Fruit fly (Drosophila melanogaster): ENCODE measurements around the gene CG15056.

Gene CG15056

DNA sequence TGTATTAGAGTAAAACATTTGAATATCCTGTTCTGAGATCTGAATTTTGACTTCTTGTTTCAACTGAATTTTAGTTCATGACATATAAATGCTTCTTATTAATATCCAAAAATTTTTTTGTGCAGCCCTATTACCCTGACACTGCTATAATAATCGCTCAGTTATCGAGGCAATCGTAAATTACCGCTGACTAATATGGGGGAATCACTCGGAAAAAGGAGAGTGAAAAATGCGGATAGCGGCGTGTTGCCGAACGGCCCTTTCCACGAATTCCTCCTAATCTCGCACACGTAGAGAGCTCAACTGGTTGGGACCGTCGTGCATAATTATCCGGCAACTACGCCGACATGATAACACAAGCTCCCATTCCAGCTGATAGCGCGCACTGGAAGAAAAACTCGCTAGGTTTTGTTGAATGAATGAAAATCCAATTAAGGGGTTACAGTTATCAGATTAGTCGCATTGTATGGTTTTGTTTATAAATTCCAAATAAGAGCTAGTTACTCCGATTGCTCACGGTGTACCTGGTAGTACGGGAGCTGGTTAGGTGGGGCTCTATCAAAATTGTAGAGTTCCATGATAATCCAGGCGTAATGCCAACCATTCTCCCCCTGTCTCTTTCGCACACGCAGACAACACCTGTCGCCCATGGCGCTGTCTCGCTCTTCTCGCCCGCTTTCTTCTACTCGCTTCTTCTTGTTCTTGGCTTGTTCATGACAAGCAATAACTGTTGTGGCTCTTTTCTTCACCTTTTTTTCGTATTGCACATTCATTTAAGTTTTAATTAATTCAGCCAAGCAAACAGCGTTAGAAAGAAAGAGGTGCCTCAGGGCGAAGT lies 47.2 kb upstream of the CG15056 start (continued):
- peak; percentile 75 for TF ChIP-seq bab2 (GFP tag; optimal IDR thresholded peaks at IDR 0.05)
- peak; percentile 19 for TF ChIP-seq CG11398 (GFP tag; optimal IDR thresholded peaks at IDR 0.05)
- no peak for TF ChIP-seq nau (GFP tag; optimal IDR thresholded peaks at IDR 0.05)
- TF ChIP-seq ap (GFP tag; IDR thresholded peaks at IDR 0.05), result no peak
- TF ChIP-seq dm (GFP tag; optimal IDR thresholded peaks at IDR 0.05), result no peak
- TF ChIP-seq Deaf1 (tag; optimal IDR thresholded peaks at IDR 0.05), result peak; percentile 45
- no peak for TF ChIP-seq twi (tag; optimal IDR thresholded peaks at IDR 0.05)
- peak; percentile 66 for TF ChIP-seq pnt (GFP tag; optimal IDR thresholded peaks at IDR 0.05)
- peak; percentile 42 for TF ChIP-seq CG1233 (GFP tag; optimal IDR thresholded peaks at IDR 0.05)
- peak; percentile 82 for TF ChIP-seq Hand (GFP tag; optimal IDR thresholded peaks at IDR 0.05)
- no peak for TF ChIP-seq hb (GFP tag; IDR thresholded peaks at IDR 0.05; ENCODE audit: partially characterized antibody)
- peak; percentile 57 for TF ChIP-seq ewg (GFP tag; optimal IDR thresholded peaks at IDR 0.05)
- no peak for TF ChIP-seq CG3065 (GFP tag; optimal IDR thresholded peaks at IDR 0.05)
- no peak for TF ChIP-seq D (optimal IDR thresholded peaks at IDR 0.05)
- TF ChIP-seq D (GFP tag; optimal IDR thresholded peaks at IDR 0.05), result peak; percentile 46
- TF ChIP-seq org-1 (GFP tag; optimal IDR thresholded peaks at IDR 0.05), result peak; percentile 62
- no peak for TF ChIP-seq Dll (GFP tag; IDR thresholded peaks at IDR 0.05; ENCODE audit: partially characterized antibody)
- TF ChIP-seq lola (GFP tag; optimal IDR thresholded peaks at IDR 0.05), result peak in 2 of 3 experiments; percentile 8 to 15
- peak; percentile 67 for TF ChIP-seq CG6813 (GFP tag; optimal IDR thresholded peaks at IDR 0.05)
- TF ChIP-seq CG17186 (GFP tag; optimal IDR thresholded peaks at IDR 0.05), result no peak
- TF ChIP-seq CG8281 (tag; optimal IDR thresholded peaks at IDR 0.05), result no peak
- peak; percentile 73 for TF ChIP-seq stc (GFP tag; IDR thresholded peaks at IDR 0.05)
- TF ChIP-seq cg (GFP tag; optimal IDR thresholded peaks at IDR 0.05), result peak; percentile 32
- peak; percentile 54 for TF ChIP-seq CG4282 (GFP tag; optimal IDR thresholded peaks at IDR 0.05)
- TF ChIP-seq emc (GFP tag; optimal IDR thresholded peaks at IDR 0.05), result peak; percentile 24
- TF ChIP-seq gem (tag; optimal IDR thresholded peaks at IDR 0.05), result peak; percentile 58
- no peak for TF ChIP-seq nom (GFP tag; optimal IDR thresholded peaks at IDR 0.05)
- peak; percentile 71 for TF ChIP-seq zfh1 (GFP tag; IDR thresholded peaks at IDR 0.05)
- no peak for TF ChIP-seq gfzf (GFP tag; optimal IDR thresholded peaks at IDR 0.05)
- TF ChIP-seq Six4 (GFP tag; optimal IDR thresholded peaks at IDR 0.05), result no peak
- TF ChIP-seq phol (tag; optimal IDR thresholded peaks at IDR 0.05), result peak; percentile 11
- TF ChIP-seq nerfin-2 (GFP tag; IDR thresholded peaks at IDR 0.05; ENCODE audit: partially characterized antibody), result no peak
- peak; percentile 56 for TF ChIP-seq gcm2 (GFP tag; optimal IDR thresholded peaks at IDR 0.05)
- peak; percentile 87 for TF ChIP-seq vvl (GFP tag; IDR thresholded peaks at IDR 0.05)
- peak; percentile 84 for TF ChIP-seq CG14014 (GFP tag; IDR thresholded peaks at IDR 0.05)
- peak; percentile 37 to 51 for TF ChIP-seq chif (GFP tag; optimal IDR thresholded peaks at IDR 0.05)
- TF ChIP-seq rib (GFP tag; IDR thresholded peaks at IDR 0.05), result peak; percentile 80
- peak; percentile 10 for TF ChIP-seq CG10147 (GFP tag; optimal IDR thresholded peaks at IDR 0.05)
- TF ChIP-seq fd96Cb (tag; optimal IDR thresholded peaks at IDR 0.05), result peak; percentile 25
- TF ChIP-seq Drgx (GFP tag; IDR thresholded peaks at IDR 0.05), result peak; percentile 74
- no peak for TF ChIP-seq CG8290 (GFP tag; optimal IDR thresholded peaks at IDR 0.05)
- TF ChIP-seq CG8290 (tag; optimal IDR thresholded peaks at IDR 0.05), result peak in 1 of 2 experiments; percentile 97
- peak; percentile 64 for TF ChIP-seq ttk (GFP tag; IDR thresholded peaks at IDR 0.05)
- peak; percentile 52 for TF ChIP-seq CG31441 (GFP tag; IDR thresholded peaks at IDR 0.05)
- TF ChIP-seq Mad (GFP tag; optimal IDR thresholded peaks at IDR 0.05), result no peak
- no peak for TF ChIP-seq CG12744 (GFP tag; optimal IDR thresholded peaks at IDR 0.05)
- no peak for TF ChIP-seq NC2α (GFP tag; optimal IDR thresholded peaks at IDR 0.05)
- peak; percentile 44; the same call in 1 of the 2 replicates for TF ChIP-seq gsb (GFP tag; IDR thresholded peaks at IDR 0.05)
- peak; percentile 54 for TF ChIP-seq disco-r (GFP tag; optimal IDR thresholded peaks at IDR 0.05)
